Fruit fly (Drosophila melanogaster): ENCODE data around the gene IntS12.

Gene IntS12

dm6 chr3R:26853699-26854098, 9.5 kb upstream of the IntS12 start (continued):
- peak; percentile 59 for TF ChIP-seq CG9932 (GFP tag; IDR thresholded peaks at IDR 0.05)
- no peak for TF ChIP-seq prd (optimal IDR thresholded peaks at IDR 0.05)
- TF ChIP-seq prd (GFP tag; IDR thresholded peaks at IDR 0.05) = peak; percentile 57; the same call in 2 of the 3 replicates
- TF ChIP-seq ara (GFP tag; IDR thresholded peaks at IDR 0.05) = no peak
- no peak for TF ChIP-seq gsb (GFP tag; IDR thresholded peaks at IDR 0.05)
- peak; percentile 5 for TF ChIP-seq CG10209 (GFP tag; optimal IDR thresholded peaks at IDR 0.05)
- TF ChIP-seq usp (GFP tag; optimal IDR thresholded peaks at IDR 0.05) = no peak
- TF ChIP-seq Sox100B (GFP tag; optimal IDR thresholded peaks at IDR 0.05) = no peak
- no peak for TF ChIP-seq pb (GFP tag; optimal IDR thresholded peaks at IDR 0.05)
- TF ChIP-seq CG12744 (GFP tag; optimal IDR thresholded peaks at IDR 0.05) = no peak
- TF ChIP-seq zfh1 (GFP tag; IDR thresholded peaks at IDR 0.05) = peak; percentile 55; the same call in 2 of the 3 replicates
- no peak for TF ChIP-seq CG11456 (GFP tag; IDR thresholded peaks at IDR 0.05)
- TF ChIP-seq esg (GFP tag; conservative IDR thresholded peaks at IDR 0.05) = peak; percentile 17; the same call in 1 of the 2 replicates
- no peak for TF ChIP-seq Six4 (GFP tag; optimal IDR thresholded peaks at IDR 0.05)
- peak; percentile 21 for TF ChIP-seq Meics (GFP tag; optimal IDR thresholded peaks at IDR 0.05)
- no peak for TF ChIP-seq CG13123 (GFP tag; optimal IDR thresholded peaks at IDR 0.05)
- TF ChIP-seq org-1 (GFP tag; optimal IDR thresholded peaks at IDR 0.05) = no peak
- no peak for TF ChIP-seq pan (optimal IDR thresholded peaks at IDR 0.05)
- no peak for TF ChIP-seq pan (GFP tag; optimal IDR thresholded peaks at IDR 0.05 in 1 of 2, IDR thresholded peaks at IDR 0.05 in 1 of 2)
- TF ChIP-seq CG2678 (tag; optimal IDR thresholded peaks at IDR 0.05) = peak; percentile 16
- TF ChIP-seq CG34422 (GFP tag; IDR thresholded peaks at IDR 0.05) = peak; percentile 38; the same call in 1 of the 3 replicates
- no peak for TF ChIP-seq CG6654 (GFP tag; optimal IDR thresholded peaks at IDR 0.05)
- TF ChIP-seq kay (GFP tag; optimal IDR thresholded peaks at IDR 0.05) = no peak
- no peak for TF ChIP-seq vnd (GFP tag; IDR thresholded peaks at IDR 0.05; ENCODE audit: partially characterized antibody)
- peak; percentile 17 for TF ChIP-seq unpg (GFP tag; optimal IDR thresholded peaks at IDR 0.05)
- TF ChIP-seq Scr (GFP tag; IDR thresholded peaks at IDR 0.05; ENCODE audit: partially characterized antibody) = no peak
- no peak for TF ChIP-seq CG15514 (GFP tag; optimal IDR thresholded peaks at IDR 0.05)
- TF ChIP-seq CG11560 (tag; IDR thresholded peaks at IDR 0.05) = no peak
- TF ChIP-seq GATAe (GFP tag; conservative IDR thresholded peaks at IDR 0.05) = no peak
- no peak for TF ChIP-seq CG7271 (tag; optimal IDR thresholded peaks at IDR 0.05)
- no peak for TF ChIP-seq CG4328 (GFP tag; optimal IDR thresholded peaks at IDR 0.05)
- no peak for TF ChIP-seq twi (tag; optimal IDR thresholded peaks at IDR 0.05)
- TF ChIP-seq cas (GFP tag; IDR thresholded peaks at IDR 0.05) = no peak
- no peak for TF ChIP-seq Ets97D (GFP tag; optimal IDR thresholded peaks at IDR 0.05)
- no peak for TF ChIP-seq Oli (tag; optimal IDR thresholded peaks at IDR 0.05)
- no peak for TF ChIP-seq pnt (GFP tag; optimal IDR thresholded peaks at IDR 0.05)
- no peak for TF ChIP-seq CG8478 (optimal IDR thresholded peaks at IDR 0.05)
- no peak for TF ChIP-seq CG6175 (GFP tag; IDR thresholded peaks at IDR 0.05)
- no peak for TF ChIP-seq psq (GFP tag; optimal IDR thresholded peaks at IDR 0.05)
- TF ChIP-seq dmrt11E (tag; optimal IDR thresholded peaks at IDR 0.05) = no peak
- no peak for TF ChIP-seq gcm2 (GFP tag; optimal IDR thresholded peaks at IDR 0.05)
- TF ChIP-seq dati (GFP tag; IDR thresholded peaks at IDR 0.05) = no peak
- no peak for TF ChIP-seq pros (GFP tag; optimal IDR thresholded peaks at IDR 0.05)
- TF ChIP-seq HHEX (GFP tag; optimal IDR thresholded peaks at IDR 0.05) = no peak
- peak; percentile 58 for TF ChIP-seq ro (GFP tag; IDR thresholded peaks at IDR 0.05)
- TF ChIP-seq Deaf1 (tag; optimal IDR thresholded peaks at IDR 0.05) = no peak
- no peak for TF ChIP-seq CG9817 (tag; optimal IDR thresholded peaks at IDR 0.05)
- TF ChIP-seq Atf-2 (GFP tag; optimal IDR thresholded peaks at IDR 0.05) = no peak
- no peak for TF ChIP-seq klu (GFP tag; IDR thresholded peaks at IDR 0.05)
- TF ChIP-seq Hsf (GFP tag; optimal IDR thresholded peaks at IDR 0.05) = peak; percentile 30
- TF ChIP-seq chm (GFP tag; IDR thresholded peaks at IDR 0.05) = no peak
- TF ChIP-seq CG14441 (GFP tag; IDR thresholded peaks at IDR 0.05) = peak; percentile 47
- TF ChIP-seq CG2875 (GFP tag; optimal IDR thresholded peaks at IDR 0.05) = no peak

All from whole organism, embryonic.